Worm (Caenorhabditis elegans) whole organism, L2 larva: ENCODE results near the gene F46F2.5.

ENCODE experiments used
- egl-27 ChIP-seq: sonication (generic microtip); optimal IDR thresholded peaks from 3 replicates; lab custom pipeline; 2017; ENCODE audit warnings: missing biosample characterization, missing genetic modification reagents, missing genetic modification characterization
- elt-3 ChIP-seq: sonication (generic microtip); optimal IDR thresholded peaks from 2 replicates; lab custom pipeline; 2017; ENCODE audit warnings: missing biosample characterization, missing genetic modification characterization
- fos-1 ChIP-seq: fragments of 150-350 bp; optimal IDR thresholded peaks from 2 replicates; lab custom pipeline; 2014; ENCODE audit warnings: missing biosample characterization, missing genetic modification characterization
- lin-11 ChIP-seq: fragments of 150-350 bp; sonication (generic microtip); optimal IDR thresholded peaks from 2 replicates; lab custom pipeline; 2014; ENCODE audit warnings: missing biosample characterization, missing genetic modification characterization, inconsistent platforms, mixed read lengths
- lin-13 ChIP-seq: fragments of 150-350 bp; optimal IDR thresholded peaks from 2 replicates; lab custom pipeline; 2014; ENCODE audit warnings: missing biosample characterization, missing genetic modification reagents, missing genetic modification characterization
- lin-39 ChIP-seq: fragments of 150-350 bp; optimal IDR thresholded peaks from 2 replicates; lab custom pipeline; 2014; ENCODE audit warnings: missing biosample characterization, missing genetic modification reagents, missing genetic modification characterization
- nhr-12 ChIP-seq: fragments of 150-350 bp; optimal IDR thresholded peaks from 2 replicates; lab custom pipeline; 2014; ENCODE audit warnings: missing biosample characterization, missing genetic modification characterization
- nhr-23 ChIP-seq: fragments of 150-350 bp; optimal IDR thresholded peaks from 2 replicates; lab custom pipeline; 2014; ENCODE audit warnings: missing biosample characterization, missing genetic modification reagents, missing genetic modification characterization
- ztf-11 ChIP-seq: sonication (generic microtip); optimal IDR thresholded peaks from 2 replicates; lab custom pipeline; 2017; ENCODE audit warnings: missing biosample characterization, missing genetic modification characterization

- no peak for TF ChIP-seq ztf-11 (tag; lab: Kevin White, UChicago)
- no peak for TF ChIP-seq lin-39 (tag; lab: Kevin White, UChicago)
- TF ChIP-seq nhr-12 (tag; lab: Kevin White, UChicago): no peak
- no peak for TF ChIP-seq elt-3
- no peak for TF ChIP-seq nhr-23
- TF ChIP-seq egl-27 (tag; lab: Kevin White, UChicago): no peak
- no peak for TF ChIP-seq lin-13 (GFP tag; lab: Kevin White, UChicago)
- no peak for TF ChIP-seq lin-11 (tag; lab: Kevin White, UChicago)
- TF ChIP-seq fos-1: no peak
These were observed 21.4 kb upstream of the F46F2.5 start for ce11 chrX:15241169-15241568.
